Fruit fly (Drosophila melanogaster): Measurements from ENCODE around the gene for.
A peak's percentile ranks its signal among the peaks of the same experiment; 100 is the strongest.

for gene

DNA sequence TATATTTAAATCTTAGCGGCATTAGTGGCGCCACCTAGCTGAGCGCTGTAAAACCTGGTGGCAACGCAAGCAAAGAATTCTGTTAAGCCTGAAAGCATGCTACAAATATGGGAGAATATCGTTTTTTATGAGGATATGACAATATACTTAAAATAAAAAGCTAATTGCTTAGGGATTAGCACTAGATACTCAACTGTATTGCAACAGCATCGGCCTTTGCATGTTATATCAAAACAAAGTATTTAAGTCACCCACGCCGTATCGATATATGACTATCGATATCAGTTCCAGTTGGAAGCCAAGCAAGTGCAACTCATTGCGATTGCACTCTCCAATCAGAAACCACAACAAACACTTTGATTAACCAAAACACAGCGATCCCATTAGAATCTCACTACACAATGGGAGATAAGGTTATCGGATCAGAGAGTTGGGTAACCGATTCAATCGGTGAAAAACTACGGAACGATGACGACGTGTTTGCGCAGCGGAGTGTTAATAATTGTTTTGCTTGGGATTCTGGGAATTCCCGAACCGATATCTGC, 37.9 kb downstream of the for start, which contains the start of gene Ugt36A1 (continued):
- peak; percentile 74 for TF ChIP-seq Sry-δ (GFP tag; optimal IDR thresholded peaks at IDR 0.05)
- TF ChIP-seq danr (GFP tag; IDR thresholded peaks at IDR 0.05) = no peak
- TF ChIP-seq CG4854 (GFP tag; optimal IDR thresholded peaks at IDR 0.05) = no peak
- no peak for TF ChIP-seq mam (GFP tag; optimal IDR thresholded peaks at IDR 0.05)
- TF ChIP-seq CG4282 (GFP tag; optimal IDR thresholded peaks at IDR 0.05) = no peak
- no peak for TF ChIP-seq CG17612 (GFP tag; IDR thresholded peaks at IDR 0.05)
- TF ChIP-seq Med (GFP tag) = peak; percentile 64
- TF ChIP-seq her (GFP tag; optimal IDR thresholded peaks at IDR 0.05) = no peak
- peak; percentile 79 for TF ChIP-seq BEAF-32 (GFP tag; optimal IDR thresholded peaks at IDR 0.05)
- TF ChIP-seq Taf1 (GFP tag; IDR thresholded peaks at IDR 0.05) = no peak
- no peak for TF ChIP-seq Ada2b (GFP tag; IDR thresholded peaks at IDR 0.05)
- no peak for TF ChIP-seq Optix (GFP tag; IDR thresholded peaks at IDR 0.05)
- TF ChIP-seq CG8944 (GFP tag; optimal IDR thresholded peaks at IDR 0.05) = no peak
- TF ChIP-seq MBD-R2 (GFP tag; IDR thresholded peaks at IDR 0.05) = peak; percentile 18; the same call in 1 of the 2 replicates
- TF ChIP-seq sens (GFP tag) = no peak
- no peak for TF ChIP-seq da (GFP tag; optimal IDR thresholded peaks at IDR 0.05)
- no peak for TF ChIP-seq D19B (GFP tag; optimal IDR thresholded peaks at IDR 0.05)
- TF ChIP-seq sqz (GFP tag; optimal IDR thresholded peaks at IDR 0.05) = no peak
- TF ChIP-seq Dp (GFP tag; optimal IDR thresholded peaks at IDR 0.05) = peak; percentile 92
- TF ChIP-seq E2f1 (GFP tag; IDR thresholded peaks at IDR 0.05) = no peak
- no peak for TF ChIP-seq fd3F (GFP tag; optimal IDR thresholded peaks at IDR 0.05)
- peak; percentile 73 for TF ChIP-seq CG16813 (GFP tag; IDR thresholded peaks at IDR 0.05; ENCODE audit: partially characterized antibody)
- peak; percentile 47 for TF ChIP-seq CG5180 (GFP tag; optimal IDR thresholded peaks at IDR 0.05)
- no peak for TF ChIP-seq CG1647 (GFP tag; optimal IDR thresholded peaks at IDR 0.05)
- TF ChIP-seq sc (optimal IDR thresholded peaks at IDR 0.05) = no peak
- TF ChIP-seq sc (GFP tag; optimal IDR thresholded peaks at IDR 0.05) = no peak
- no peak for TF ChIP-seq Side (GFP tag; optimal IDR thresholded peaks at IDR 0.05)
- TF ChIP-seq Hr3 (GFP tag; optimal IDR thresholded peaks at IDR 0.05) = no peak
- TF ChIP-seq CG2116 (GFP tag; optimal IDR thresholded peaks at IDR 0.05) = peak; percentile 62
- no peak for TF ChIP-seq CG6683 (GFP tag; optimal IDR thresholded peaks at IDR 0.05)
- peak; percentile 77 for TF ChIP-seq CG15479 (GFP tag; optimal IDR thresholded peaks at IDR 0.05)
- TF ChIP-seq D19A (tag; optimal IDR thresholded peaks at IDR 0.05) = no peak
- no peak for TF ChIP-seq CG33213 (GFP tag; optimal IDR thresholded peaks at IDR 0.05)
- peak; percentile 85 for TF ChIP-seq CG34224 (GFP tag; IDR thresholded peaks at IDR 0.05; ENCODE audit: partially characterized antibody)
- no peak for TF ChIP-seq B-H1 (GFP tag; IDR thresholded peaks at IDR 0.05)
- TF ChIP-seq Sin3A (optimal IDR thresholded peaks at IDR 0.05) = peak; percentile 24
- TF ChIP-seq Dip2 (GFP tag; IDR thresholded peaks at IDR 0.05) = peak; percentile 89
- no peak for TF ChIP-seq grau (tag; optimal IDR thresholded peaks at IDR 0.05)
- TF ChIP-seq Hr78 (GFP tag; optimal IDR thresholded peaks at IDR 0.05) = no peak
- TF ChIP-seq vnd (GFP tag; IDR thresholded peaks at IDR 0.05; ENCODE audit: partially characterized antibody) = peak; percentile 53; the same call in 2 of the 3 replicates
- TF ChIP-seq CG15011 (GFP tag; optimal IDR thresholded peaks at IDR 0.05) = no peak
- TF ChIP-seq Scr (GFP tag; IDR thresholded peaks at IDR 0.05; ENCODE audit: partially characterized antibody) = peak; percentile 81
- TF ChIP-seq CG17385 (GFP tag; optimal IDR thresholded peaks at IDR 0.05) = no peak
- no peak for TF ChIP-seq CG10321 (GFP tag; IDR thresholded peaks at IDR 0.05)
- peak; percentile 93 for TF ChIP-seq grn (GFP tag; optimal IDR thresholded peaks at IDR 0.05)
- no peak for TF ChIP-seq ci (GFP tag; IDR thresholded peaks at IDR 0.05)
- TF ChIP-seq CG14710 (tag; optimal IDR thresholded peaks at IDR 0.05) = no peak
- no peak for TF ChIP-seq CG7786 (GFP tag; optimal IDR thresholded peaks at IDR 0.05)
- TF ChIP-seq Mrtf (GFP tag; IDR thresholded peaks at IDR 0.05) = no peak
- no peak for TF ChIP-seq tna (GFP tag; IDR thresholded peaks at IDR 0.05; ENCODE audit: partially characterized antibody)
- TF ChIP-seq CG7372 (GFP tag; IDR thresholded peaks at IDR 0.05) = no peak
